Worm (Caenorhabditis elegans) whole organism, L2 larva: ENCODE measurements around the gene sir-2.3.

Experiments
- C34F6.9 ChIP-seq: fragments of 150-350 bp; optimal IDR thresholded peaks from 2 replicates; lab custom pipeline; 2014; ENCODE audit warnings: missing biosample characterization, missing genetic modification characterization
- F13H6.1 ChIP-seq: sonication (generic microtip); optimal IDR thresholded peaks from 2 replicates; lab custom pipeline; 2016; ENCODE audit warnings: missing genetic modification characterization, missing compliant biosample characterization
- R02D3.7 ChIP-seq: fragments of 150-350 bp; optimal IDR thresholded peaks from 2 replicates; lab custom pipeline; 2014; ENCODE audit warnings: missing biosample characterization, missing genetic modification characterization
- Y55F3AM.14 ChIP-seq: fragments of 200-800 bp; sonication (Bioruptor generic); optimal IDR thresholded peaks from 2 replicates; lab custom pipeline; 2018; ENCODE audit warnings: mild to moderate bottlenecking, missing genetic modification characterization, missing compliant biosample characterization
- aly-2 ChIP-seq: fragments of 150-350 bp; optimal IDR thresholded peaks from 2 replicates; lab custom pipeline; 2014; ENCODE audit warnings: missing biosample characterization, missing genetic modification characterization
- ceh-16 ChIP-seq: fragments of 150-350 bp; optimal IDR thresholded peaks from 2 replicates; lab custom pipeline; 2014; ENCODE audit warnings: missing biosample characterization, missing genetic modification characterization
- gmeb-1 ChIP-seq: fragments of 150-350 bp; optimal IDR thresholded peaks from 2 replicates; lab custom pipeline; 2014; ENCODE audit warnings: missing biosample characterization, missing genetic modification characterization
- lin-11 ChIP-seq: fragments of 150-350 bp; sonication (generic microtip); optimal IDR thresholded peaks from 2 replicates; lab custom pipeline; 2014; ENCODE audit warnings: missing biosample characterization, missing genetic modification characterization, inconsistent platforms, mixed read lengths
- lin-13 ChIP-seq: fragments of 150-350 bp; optimal IDR thresholded peaks from 2 replicates; lab custom pipeline; 2014; ENCODE audit warnings: missing biosample characterization, missing genetic modification reagents, missing genetic modification characterization
- lsy-2 ChIP-seq, 2 experiments: fragments of 150-350 bp in 1 of 2; sonication (generic microtip) in 1 of 2; optimal IDR thresholded peaks; 2 replicates each; lab custom pipeline; 2014 to 2017; ENCODE audit warnings: missing biosample characterization in 2 of 2, missing genetic modification characterization in 2 of 2
- nhr-11 ChIP-seq: fragments of 150-350 bp; optimal IDR thresholded peaks from 2 replicates; lab custom pipeline; 2014; ENCODE audit warnings: missing biosample characterization, missing genetic modification characterization
- nhr-129 ChIP-seq: fragments of 150-350 bp; optimal IDR thresholded peaks from 2 replicates; lab custom pipeline; 2014; ENCODE audit warnings: missing biosample characterization, missing genetic modification characterization
- nhr-25 ChIP-seq: fragments of 150-350 bp; sonication (generic microtip); optimal IDR thresholded peaks from 3 replicates; lab custom pipeline; 2014; ENCODE audit warnings: missing biosample characterization, missing genetic modification characterization
- peb-1 ChIP-seq: fragments of 150-350 bp; optimal IDR thresholded peaks from 2 replicates; lab custom pipeline; 2014; ENCODE audit warnings: missing biosample characterization, missing genetic modification characterization
- skn-1 ChIP-seq: sonication (generic microtip); optimal IDR thresholded peaks from 2 replicates; lab custom pipeline; 2017; ENCODE audit warnings: missing biosample characterization, missing genetic modification characterization
- sma-9 ChIP-seq, 2 experiments: fragments of 150-350 bp in 1 of 2; sonication (generic microtip) in 1 of 2; optimal IDR thresholded peaks; 2 replicates each; lab custom pipeline; 2014 to 2016; ENCODE audit warnings: missing genetic modification characterization in 2 of 2, mild to moderate bottlenecking in 1 of 2, missing biosample characterization in 1 of 2, missing compliant biosample characterization in 1 of 2, missing genetic modification reagents in 1 of 2, moderate library complexity in 1 of 2
- snpc-4 ChIP-seq: fragments of 150-350 bp; optimal IDR thresholded peaks from 2 replicates; lab custom pipeline; 2014; ENCODE audit warnings: missing biosample characterization, missing genetic modification characterization
- unc-55 ChIP-seq: fragments of 150-350 bp; sonication (generic microtip); optimal IDR thresholded peaks from 3 replicates; lab custom pipeline; 2014; ENCODE audit warnings: missing biosample characterization, missing genetic modification reagents, missing genetic modification characterization

Gene sir-2.3

ce11 chrX:13376851-13377250 lies 45.4 kb downstream of the sir-2.3 start, which contains the start of the genes C49F8.14 and gem-1:
Gene C49F8.14 (minus strand): TSS chrX:13376949.
Gene gem-1 (minus strand): TSS chrX:13376992.
- TF ChIP-seq nhr-11 (tag; lab: Kevin White, UChicago) = no peak
- TF ChIP-seq nhr-25 (tag; lab: Kevin White, UChicago) = no peak
- TF ChIP-seq R02D3.7 (tag; lab: Kevin White, UChicago) = no peak
- TF ChIP-seq lin-13 (GFP tag; lab: Kevin White, UChicago) = no peak
- TF ChIP-seq F13H6.1 (tag; lab: Kevin White, UChicago) = no peak
- TF ChIP-seq skn-1 = no peak
- TF ChIP-seq aly-2 (tag; lab: Kevin White, UChicago) = no peak
- no peak for TF ChIP-seq snpc-4 (tag; lab: Kevin White, UChicago)

DNA sequence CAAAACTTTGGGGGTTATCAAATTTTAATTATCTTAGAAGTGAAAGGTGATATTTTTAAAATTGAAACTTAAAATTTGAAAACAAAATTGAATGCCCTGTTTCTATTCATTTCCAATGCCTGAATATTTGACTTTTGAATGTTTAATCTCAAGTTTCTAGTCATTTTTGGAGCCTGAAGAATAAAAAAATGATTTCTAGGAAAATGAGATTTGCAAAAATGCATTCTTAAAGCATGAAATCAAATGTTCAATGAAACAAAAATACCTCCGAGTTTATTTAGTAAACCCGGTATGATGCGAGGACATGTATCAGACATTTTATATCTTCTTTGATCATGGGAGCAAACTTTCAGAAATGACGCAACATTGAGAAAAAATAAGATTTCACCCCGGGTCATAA lies 47.6 kb downstream of the sir-2.3 start:
- TF ChIP-seq R02D3.7 (tag; lab: Kevin White, UChicago) = no peak
- peak; percentile 3 for TF ChIP-seq nhr-129

ce11 chrX:13380988-13381742 lies 49.7 kb downstream of the sir-2.3 start:
- no peak for TF ChIP-seq lin-13 (GFP tag; lab: Kevin White, UChicago)
- peak; percentile 36 for TF ChIP-seq unc-55 (GFP tag; lab: Kevin White, UChicago)
- TF ChIP-seq peb-1 = no peak
- peak; percentile 35 for TF ChIP-seq nhr-129

- TF ChIP-seq lsy-2 (tag; optimal IDR thresholded peaks at IDR 0.05; lab: Kevin White, UChicago) (peak in 1 of 2 experiments; percentile 38), lin-11 (tag; lab: Kevin White, UChicago) (no peak), Y55F3AM.14 (GFP tag; lab: Kevin White, UChicago) (no peak), nhr-129 (peak; percentile 33), gmeb-1 (tag; lab: Kevin White, UChicago) (no peak), sma-9 (GFP tag; optimal IDR thresholded peaks at IDR 0.05; lab: Kevin White, UChicago) (peak; percentile 44), sma-9 (tag; optimal IDR thresholded peaks at IDR 0.05; lab: Kevin White, UChicago) (no peak), C34F6.9 (peak; percentile 31), ceh-16 (no peak)
- TF ChIP-seq, all 48 proteins: peak for 4
Measured at ce11 chrX:13383273-13383672, 51.8 kb downstream of the sir-2.3 start.
